Worm (Caenorhabditis elegans) whole organism, L1 larva: ENCODE data around the gene pnn-1.

Experiments used
- C16A3.4 ChIP-seq: fragments of 150-350 bp; optimal IDR thresholded peaks from 2 replicates; lab custom pipeline; 2014; ENCODE audit warnings: missing biosample characterization, missing genetic modification characterization
- C34B4.2 ChIP-seq: sonication (generic microtip); optimal IDR thresholded peaks from 2 replicates; lab custom pipeline; 2017; ENCODE audit warnings: mild to moderate bottlenecking, missing genetic modification characterization, missing compliant biosample characterization
- F16B12.6 ChIP-seq: fragments of 150-350 bp; optimal IDR thresholded peaks from 2 replicates; lab custom pipeline; 2014; ENCODE audit warnings: missing biosample characterization, missing genetic modification characterization
- Y116A8C.19 ChIP-seq: sonication (generic microtip); optimal IDR thresholded peaks from 2 replicates; lab custom pipeline; 2016; ENCODE audit warnings: missing compliant biosample characterization, missing genetic modification characterization, borderline replicate concordance
- aha-1 ChIP-seq: fragments of 150-350 bp; optimal IDR thresholded peaks from 2 replicates; lab custom pipeline; 2014; ENCODE audit warnings: missing biosample characterization, missing genetic modification characterization
- alr-1 ChIP-seq: fragments of 200-800 bp; sonication (Bioruptor generic); optimal IDR thresholded peaks from 2 replicates; lab custom pipeline; 2018; ENCODE audit warnings: borderline replicate concordance, mild to moderate bottlenecking, missing genetic modification characterization, missing compliant biosample characterization
- aly-2 ChIP-seq: fragments of 150-350 bp; optimal IDR thresholded peaks from 2 replicates; lab custom pipeline; 2014; ENCODE audit warnings: missing biosample characterization, missing genetic modification characterization
- ama-1 ChIP-seq: fragments of 150-350 bp; optimal IDR thresholded peaks from 2 replicates; lab custom pipeline; 2014
- blmp-1 ChIP-seq: fragments of 150-350 bp; optimal IDR thresholded peaks from 2 replicates; lab custom pipeline; 2014; ENCODE audit warnings: missing biosample characterization, missing genetic modification characterization
- ceh-82 ChIP-seq, 3 experiments: fragments of 150-350 bp in 1 of 3; sonication (generic microtip) in 2 of 3; optimal IDR thresholded peaks; 2 replicates each; lab custom pipeline; 2014 to 2017; ENCODE audit warnings: missing biosample characterization in 3 of 3, missing genetic modification characterization in 3 of 3
- ceh-88 ChIP-seq: fragments of 200-800 bp; sonication (Bioruptor generic); IDR thresholded peaks from 2 replicates; pipeline ENCODE4 v1.3.6; 2022; ENCODE audit warnings: missing genetic modification characterization, missing compliant biosample characterization
- ceh-90 ChIP-seq: sonication (generic microtip); optimal IDR thresholded peaks from 2 replicates; lab custom pipeline; 2016; ENCODE audit warnings: missing genetic modification characterization, missing compliant biosample characterization
- ces-1 ChIP-seq: fragments of 150-350 bp; optimal IDR thresholded peaks from 2 replicates; lab custom pipeline; 2014; ENCODE audit warnings: missing biosample characterization, missing genetic modification reagents, missing genetic modification characterization
- dpl-1 ChIP-seq, 3 experiments: fragments of 150-350 bp in 2 of 3; sonication (generic microtip) in 1 of 3; optimal IDR thresholded peaks; 2 replicates each; lab custom pipeline; 2014 to 2017; ENCODE audit warnings: missing biosample characterization in 3 of 3, missing genetic modification characterization in 3 of 3, missing genetic modification reagents in 3 of 3
- dsc-1 ChIP-seq: sonication (generic microtip); optimal IDR thresholded peaks from 2 replicates; lab custom pipeline; 2016; ENCODE audit warnings: mild to moderate bottlenecking, missing genetic modification characterization, missing compliant biosample characterization
- efl-1 ChIP-seq, 4 experiments: fragments of 150-350 bp; optimal IDR thresholded peaks in 3 of 4; peaks in 1 of 4; 1 replicate in 1 of 4; 2 replicates in 3 of 4; lab custom pipeline; 2014; ENCODE audit warnings: missing biosample characterization in 2 of 4, missing genetic modification characterization in 2 of 4, missing genetic modification reagents in 2 of 4
- egl-27 ChIP-seq, 2 experiments: fragments of 150-350 bp in 1 of 2; sonication (generic microtip); optimal IDR thresholded peaks; 3 replicates each; lab custom pipeline; 2017 to 2018; ENCODE audit warnings: missing biosample characterization in 2 of 2, missing genetic modification characterization in 2 of 2, missing genetic modification reagents in 2 of 2
- fkh-10 ChIP-seq: sonication (generic microtip); optimal IDR thresholded peaks from 2 replicates; lab custom pipeline; 2017; ENCODE audit warnings: missing biosample characterization, missing genetic modification reagents, missing genetic modification characterization
- fkh-4 ChIP-seq: sonication (generic microtip); optimal IDR thresholded peaks from 2 replicates; lab custom pipeline; 2016; ENCODE audit warnings: missing compliant biosample characterization, missing genetic modification characterization, borderline replicate concordance
- fos-1 ChIP-seq: fragments of 150-350 bp; optimal IDR thresholded peaks from 2 replicates; lab custom pipeline; 2014; ENCODE audit warnings: missing biosample characterization, missing genetic modification characterization
- hlh-17 ChIP-seq: fragments of 200-800 bp; sonication (Bioruptor generic); optimal IDR thresholded peaks from 2 replicates; lab custom pipeline; 2018; ENCODE audit warnings: missing genetic modification characterization, mild to moderate bottlenecking, missing compliant biosample characterization, moderate library complexity, borderline replicate concordance
- hlh-4 ChIP-seq: sonication (generic microtip); optimal IDR thresholded peaks from 2 replicates; lab custom pipeline; 2016; ENCODE audit warnings: mild to moderate bottlenecking, missing genetic modification characterization, missing compliant biosample characterization
- hpl-2 ChIP-seq: fragments of 150-350 bp; optimal IDR thresholded peaks from 2 replicates; lab custom pipeline; 2014; ENCODE audit warnings: missing biosample characterization, missing genetic modification reagents, missing genetic modification characterization
- irx-1 ChIP-seq: sonication (generic microtip); optimal IDR thresholded peaks from 2 replicates; lab custom pipeline; 2016; ENCODE audit warnings: missing genetic modification characterization, missing compliant biosample characterization
- jun-1 ChIP-seq: fragments of 150-350 bp; optimal IDR thresholded peaks from 2 replicates; lab custom pipeline; 2014; ENCODE audit warnings: missing biosample characterization, missing genetic modification reagents, missing genetic modification characterization
- lin-14 ChIP-seq: fragments of 200-800 bp; sonication (Bioruptor generic); optimal IDR thresholded peaks from 2 replicates; lab custom pipeline; 2018; ENCODE audit warnings: mild to moderate bottlenecking, missing genetic modification characterization, moderate library complexity, missing compliant biosample characterization
- lin-15B ChIP-seq: fragments of 150-350 bp; sonication (generic microtip); optimal IDR thresholded peaks from 3 replicates; lab custom pipeline; 2014; ENCODE audit warnings: missing biosample characterization, missing genetic modification characterization
- lin-39 ChIP-seq: fragments of 150-350 bp; optimal IDR thresholded peaks from 2 replicates; lab custom pipeline; 2014; ENCODE audit warnings: missing biosample characterization, missing genetic modification reagents, missing genetic modification characterization
- lsy-2 ChIP-seq, 2 experiments: fragments of 150-350 bp; optimal IDR thresholded peaks; 2 replicates each; lab custom pipeline; 2014; ENCODE audit warnings: missing biosample characterization in 2 of 2, missing genetic modification characterization in 2 of 2
- mdl-1 ChIP-seq, 2 experiments: fragments of 150-350 bp; optimal IDR thresholded peaks; 2 replicates each; lab custom pipeline; 2014 to 2017; ENCODE audit warnings: missing biosample characterization in 2 of 2, missing genetic modification characterization in 2 of 2, inconsistent platforms in 1 of 2
- mep-1 ChIP-seq: fragments of 150-350 bp; optimal IDR thresholded peaks from 2 replicates; lab custom pipeline; 2014; ENCODE audit warnings: missing biosample characterization, missing genetic modification characterization
- nhr-19 ChIP-seq: fragments of 200-800 bp; sonication (Bioruptor generic); conservative IDR thresholded peaks from 2 replicates; pipeline ENCODE4 v1.3.6; 2022; ENCODE audit warnings: missing genetic modification characterization, missing compliant biosample characterization
- nhr-47 ChIP-seq: sonication (generic microtip); optimal IDR thresholded peaks from 2 replicates; lab custom pipeline; 2016; ENCODE audit warnings: mild to moderate bottlenecking, missing genetic modification characterization, moderate library complexity, missing compliant biosample characterization
- nhr-71 ChIP-seq: sonication (generic microtip); optimal IDR thresholded peaks from 2 replicates; lab custom pipeline; 2016; ENCODE audit warnings: mild to moderate bottlenecking, missing genetic modification characterization, moderate library complexity, missing compliant biosample characterization
- nhr-76 ChIP-seq: sonication (generic microtip); optimal IDR thresholded peaks from 2 replicates; lab custom pipeline; 2017; ENCODE audit warnings: missing biosample characterization, missing genetic modification characterization
- nhr-77 ChIP-seq: fragments of 150-350 bp; optimal IDR thresholded peaks from 2 replicates; lab custom pipeline; 2014; ENCODE audit warnings: missing biosample characterization, missing genetic modification characterization
- nhr-84 ChIP-seq: sonication (generic microtip); optimal IDR thresholded peaks from 2 replicates; lab custom pipeline; 2017; ENCODE audit warnings: missing biosample characterization, missing genetic modification characterization
- nhr-85 ChIP-seq: sonication (generic microtip); peaks from one replicate; lab custom pipeline; 2016; ENCODE audit warnings: missing genetic modification characterization, inconsistent platforms, missing compliant biosample characterization
- pag-3 ChIP-seq: sonication (generic microtip); optimal IDR thresholded peaks from 2 replicates; lab custom pipeline; 2017; ENCODE audit warnings: missing genetic modification characterization, mild to moderate bottlenecking, missing compliant biosample characterization, antibody characterized with exemption, borderline replicate concordance; ENCODE audit not compliant: insufficient read depth
- pqm-1 ChIP-seq: sonication (generic microtip); optimal IDR thresholded peaks from 3 replicates; lab custom pipeline; 2017; ENCODE audit warnings: missing biosample characterization, missing genetic modification characterization
- rnt-1 ChIP-seq: sonication (generic microtip); optimal IDR thresholded peaks from 2 replicates; lab custom pipeline; 2016; ENCODE audit warnings: mild to moderate bottlenecking, missing genetic modification characterization, moderate library complexity, missing compliant biosample characterization
- snpc-4 ChIP-seq: fragments of 150-350 bp; optimal IDR thresholded peaks from 2 replicates; lab custom pipeline; 2014; ENCODE audit warnings: missing biosample characterization, missing genetic modification characterization
- sox-4 ChIP-seq: sonication (generic microtip); optimal IDR thresholded peaks from 2 replicates; lab custom pipeline; 2016; ENCODE audit warnings: missing genetic modification characterization, missing compliant biosample characterization
- sptf-1 ChIP-seq: fragments of 150-350 bp; optimal IDR thresholded peaks from 2 replicates; lab custom pipeline; 2014; ENCODE audit warnings: missing biosample characterization, missing genetic modification characterization
- sup-37 ChIP-seq: fragments of 200-800 bp; sonication (Bioruptor generic); optimal IDR thresholded peaks from 2 replicates; lab custom pipeline; 2018; ENCODE audit warnings: mild to moderate bottlenecking, missing genetic modification characterization, missing compliant biosample characterization
- tbx-2 ChIP-seq: sonication (generic microtip); optimal IDR thresholded peaks from 2 replicates; lab custom pipeline; 2016; ENCODE audit warnings: missing genetic modification characterization, missing compliant biosample characterization
- tlp-1 ChIP-seq: fragments of 150-350 bp; optimal IDR thresholded peaks from 2 replicates; lab custom pipeline; 2014; ENCODE audit warnings: missing biosample characterization, missing genetic modification characterization
- unc-130 ChIP-seq: fragments of 150-350 bp; optimal IDR thresholded peaks from 2 replicates; lab custom pipeline; 2017; ENCODE audit warnings: missing biosample characterization, missing genetic modification characterization, inconsistent platforms
- unc-86 ChIP-seq: sonication (generic microtip); optimal IDR thresholded peaks from 2 replicates; lab custom pipeline; 2016; ENCODE audit warnings: missing genetic modification characterization, missing compliant biosample characterization
- xbp-1 ChIP-seq: sonication (generic microtip); optimal IDR thresholded peaks from 2 replicates; lab custom pipeline; 2016; ENCODE audit warnings: missing genetic modification characterization, missing compliant biosample characterization
- zag-1 ChIP-seq: fragments of 150-350 bp; optimal IDR thresholded peaks from 2 replicates; lab custom pipeline; 2014; ENCODE audit warnings: missing biosample characterization, missing genetic modification characterization
- ztf-11 ChIP-seq, 2 experiments: sonication (generic microtip); optimal IDR thresholded peaks; 2 replicates each; lab custom pipeline; 2016 to 2017; ENCODE audit warnings: missing genetic modification characterization in 2 of 2, missing biosample characterization in 1 of 2, missing compliant biosample characterization in 1 of 2

The pnn-1 gene

ce11 chrV:12950812-12951528, 19.9 kb upstream of the pnn-1 start, which contains the start of the genes T16G1.9 and T16G1.18 (continued):
- TF ChIP-seq Y116A8C.19 (no peak), nhr-71 (tag; lab: Kevin White, UChicago) (peak; percentile 49), zag-1 (no peak), fos-1 (tag; lab: Kevin White, UChicago) (no peak), ceh-88 (GFP tag; lab: Robert Waterston, UW) (no peak), nhr-19 (GFP tag; lab: Robert Waterston, UW) (peak; percentile 27; the same call in 1 of the 2 replicates), ceh-90 (tag; lab: Kevin White, UChicago) (no peak), tbx-2 (tag; lab: Kevin White, UChicago) (peak; percentile 14), efl-1 (optimal IDR thresholded peaks at IDR 0.05; lab: Kevin White, UChicago) (peak; percentile 58 to 65), efl-1 (GFP tag; optimal IDR thresholded peaks at IDR 0.05 in 1 of 2; lab: Kevin White, UChicago) (peak in 1 of 2 experiments; percentile 28), dpl-1 (GFP tag; optimal IDR thresholded peaks at IDR 0.05; lab: Kevin White, UChicago) (peak in 2 of 3 experiments; percentile 43 to 62), C34B4.2 (tag; lab: Kevin White, UChicago) (no peak), alr-1 (tag; lab: Kevin White, UChicago) (no peak), pqm-1 (tag; lab: Kevin White, UChicago) (no peak), jun-1 (tag; lab: Kevin White, UChicago) (no peak), ces-1 (GFP tag; lab: Kevin White, UChicago) (no peak), ceh-82 (tag; optimal IDR thresholded peaks at IDR 0.05; lab: Kevin White, UChicago) (peak in 2 of 3 experiments; percentile 21 to 47), aly-2 (tag; lab: Kevin White, UChicago) (no peak), egl-27 (tag; optimal IDR thresholded peaks at IDR 0.05; lab: Kevin White, UChicago) (no peak), nhr-84 (tag; lab: Kevin White, UChicago) (no peak), F16B12.6 (tag; lab: Kevin White, UChicago) (peak; percentile 7), blmp-1 (tag; lab: Kevin White, UChicago) (no peak), tlp-1 (no peak), hlh-17 (no peak), dsc-1 (no peak), hlh-4 (no peak), mep-1 (tag; lab: Kevin White, UChicago) (peak; percentile 43), aha-1 (tag; lab: Kevin White, UChicago) (no peak), hpl-2 (GFP tag; lab: Kevin White, UChicago) (no peak), ama-1 (lab: Kevin White, UChicago) (no peak), nhr-47 (tag; lab: Kevin White, UChicago) (peak; percentile 24), lin-14 (GFP tag; lab: Kevin White, UChicago) (peak; percentile 77), unc-86 (tag; lab: Kevin White, UChicago) (no peak), sup-37 (GFP tag; lab: Kevin White, UChicago) (no peak), lin-15B (tag; lab: Kevin White, UChicago) (peak; percentile 12), unc-130 (tag; lab: Kevin White, UChicago) (no peak), sptf-1 (tag; lab: Kevin White, UChicago) (no peak), lin-39 (tag; lab: Kevin White, UChicago) (no peak), fkh-10 (GFP tag; lab: Kevin White, UChicago) (no peak), xbp-1 (tag; lab: Kevin White, UChicago) (peak; percentile 36), mdl-1 (tag; optimal IDR thresholded peaks at IDR 0.05; lab: Kevin White, UChicago) (no peak), lsy-2 (tag; optimal IDR thresholded peaks at IDR 0.05; lab: Kevin White, UChicago) (peak; percentile 41 to 67), sox-4 (tag; lab: Kevin White, UChicago) (no peak), fkh-4 (tag; lab: Kevin White, UChicago) (no peak), nhr-76 (tag; lab: Kevin White, UChicago) (no peak), ztf-11 (tag; optimal IDR thresholded peaks at IDR 0.05; lab: Kevin White, UChicago) (no peak), rnt-1 (peak; percentile 27), irx-1 (tag; lab: Kevin White, UChicago) (no peak), C16A3.4 (peak; percentile 9), snpc-4 (tag; lab: Kevin White, UChicago) (no peak), pag-3 (tag; lab: Kevin White, UChicago) (no peak), nhr-85 (tag; lab: Kevin White, UChicago) (no peak), nhr-77 (peak; percentile 30)
